Worm (Caenorhabditis elegans) whole organism, L1 larva: ENCODE measurements around the gene fbxb-98.
"Not testable (repeated sequence)": the region's sequence is repeated elsewhere in the genome, so short reads cannot be mapped to it uniquely, and the experiment has no call there.

Source experiments
- C04F5.9 ChIP-seq: sonication (generic microtip); optimal IDR thresholded peaks from 2 replicates; lab custom pipeline; 2016; ENCODE audit warnings: missing genetic modification characterization, missing compliant biosample characterization
- Y116A8C.19 ChIP-seq: sonication (generic microtip); optimal IDR thresholded peaks from 2 replicates; lab custom pipeline; 2016; ENCODE audit warnings: missing compliant biosample characterization, missing genetic modification characterization, borderline replicate concordance
- aha-1 ChIP-seq: fragments of 150-350 bp; optimal IDR thresholded peaks from 2 replicates; lab custom pipeline; 2014; ENCODE audit warnings: missing biosample characterization, missing genetic modification characterization
- ama-1 ChIP-seq: fragments of 150-350 bp; optimal IDR thresholded peaks from 2 replicates; lab custom pipeline; 2014
- blmp-1 ChIP-seq: fragments of 150-350 bp; optimal IDR thresholded peaks from 2 replicates; lab custom pipeline; 2014; ENCODE audit warnings: missing biosample characterization, missing genetic modification characterization
- ceh-63 ChIP-seq: fragments of 200-800 bp; sonication (Bioruptor generic); optimal IDR thresholded peaks from 2 replicates; lab custom pipeline; 2018; ENCODE audit warnings: mild to moderate bottlenecking, missing genetic modification characterization, missing compliant biosample characterization
- ceh-88 ChIP-seq: fragments of 200-800 bp; sonication (Bioruptor generic); IDR thresholded peaks from 2 replicates; pipeline ENCODE4 v1.3.6; 2022; ENCODE audit warnings: missing genetic modification characterization, missing compliant biosample characterization
- dpl-1 ChIP-seq, 3 experiments: fragments of 150-350 bp in 2 of 3; sonication (generic microtip) in 1 of 3; optimal IDR thresholded peaks; 2 replicates each; lab custom pipeline; 2014 to 2017; ENCODE audit warnings: missing biosample characterization in 3 of 3, missing genetic modification characterization in 3 of 3, missing genetic modification reagents in 3 of 3
- efl-1 ChIP-seq, 4 experiments: fragments of 150-350 bp; optimal IDR thresholded peaks in 3 of 4; peaks in 1 of 4; 1 replicate in 1 of 4; 2 replicates in 3 of 4; lab custom pipeline; 2014; ENCODE audit warnings: missing biosample characterization in 2 of 4, missing genetic modification characterization in 2 of 4, missing genetic modification reagents in 2 of 4
- efl-3 ChIP-seq: fragments of 200-800 bp; sonication (Bioruptor generic); optimal IDR thresholded peaks from 2 replicates; lab custom pipeline; 2018; ENCODE audit warnings: mild to moderate bottlenecking, missing genetic modification characterization, missing compliant biosample characterization
- egl-27 ChIP-seq, 2 experiments: fragments of 150-350 bp in 1 of 2; sonication (generic microtip); optimal IDR thresholded peaks; 3 replicates each; lab custom pipeline; 2017 to 2018; ENCODE audit warnings: missing biosample characterization in 2 of 2, missing genetic modification characterization in 2 of 2, missing genetic modification reagents in 2 of 2
- elt-2 ChIP-seq: sonication (generic microtip); optimal IDR thresholded peaks from 2 replicates; lab custom pipeline; 2016; ENCODE audit warnings: missing genetic modification characterization, mild to moderate bottlenecking, inconsistent platforms, missing compliant biosample characterization, missing genetic modification reagents
- fos-1 ChIP-seq: fragments of 150-350 bp; optimal IDR thresholded peaks from 2 replicates; lab custom pipeline; 2014; ENCODE audit warnings: missing biosample characterization, missing genetic modification characterization
- grh-1 ChIP-seq: fragments of 200-800 bp; sonication (Bioruptor generic); IDR thresholded peaks from 2 replicates; pipeline ENCODE4 v1.3.6; 2022; ENCODE audit warnings: missing genetic modification reagents, missing genetic modification characterization, missing compliant biosample characterization
- hlh-17 ChIP-seq: fragments of 200-800 bp; sonication (Bioruptor generic); optimal IDR thresholded peaks from 2 replicates; lab custom pipeline; 2018; ENCODE audit warnings: missing genetic modification characterization, mild to moderate bottlenecking, missing compliant biosample characterization, moderate library complexity, borderline replicate concordance
- irx-1 ChIP-seq: sonication (generic microtip); optimal IDR thresholded peaks from 2 replicates; lab custom pipeline; 2016; ENCODE audit warnings: missing genetic modification characterization, missing compliant biosample characterization
- jun-1 ChIP-seq: fragments of 150-350 bp; optimal IDR thresholded peaks from 2 replicates; lab custom pipeline; 2014; ENCODE audit warnings: missing biosample characterization, missing genetic modification reagents, missing genetic modification characterization
- lin-15B ChIP-seq: fragments of 150-350 bp; sonication (generic microtip); optimal IDR thresholded peaks from 3 replicates; lab custom pipeline; 2014; ENCODE audit warnings: missing biosample characterization, missing genetic modification characterization
- lin-39 ChIP-seq: fragments of 150-350 bp; optimal IDR thresholded peaks from 2 replicates; lab custom pipeline; 2014; ENCODE audit warnings: missing biosample characterization, missing genetic modification reagents, missing genetic modification characterization
- lsy-2 ChIP-seq, 2 experiments: fragments of 150-350 bp; optimal IDR thresholded peaks; 2 replicates each; lab custom pipeline; 2014; ENCODE audit warnings: missing biosample characterization in 2 of 2, missing genetic modification characterization in 2 of 2
- nhr-12 ChIP-seq: sonication (generic microtip); optimal IDR thresholded peaks from 2 replicates; lab custom pipeline; 2017; ENCODE audit warnings: missing biosample characterization, missing genetic modification characterization
- nhr-19 ChIP-seq: fragments of 200-800 bp; sonication (Bioruptor generic); conservative IDR thresholded peaks from 2 replicates; pipeline ENCODE4 v1.3.6; 2022; ENCODE audit warnings: missing genetic modification characterization, missing compliant biosample characterization
- nhr-20 ChIP-seq: sonication (generic microtip); optimal IDR thresholded peaks from 2 replicates; lab custom pipeline; 2016; ENCODE audit warnings: mild to moderate bottlenecking, missing genetic modification characterization, missing compliant biosample characterization
- nhr-77 ChIP-seq: fragments of 150-350 bp; optimal IDR thresholded peaks from 2 replicates; lab custom pipeline; 2014; ENCODE audit warnings: missing biosample characterization, missing genetic modification characterization
- nhr-84 ChIP-seq: sonication (generic microtip); optimal IDR thresholded peaks from 2 replicates; lab custom pipeline; 2017; ENCODE audit warnings: missing biosample characterization, missing genetic modification characterization
- pag-3 ChIP-seq: sonication (generic microtip); optimal IDR thresholded peaks from 2 replicates; lab custom pipeline; 2017; ENCODE audit warnings: missing genetic modification characterization, mild to moderate bottlenecking, missing compliant biosample characterization, antibody characterized with exemption, borderline replicate concordance; ENCODE audit not compliant: insufficient read depth
- rnt-1 ChIP-seq: sonication (generic microtip); optimal IDR thresholded peaks from 2 replicates; lab custom pipeline; 2016; ENCODE audit warnings: mild to moderate bottlenecking, missing genetic modification characterization, moderate library complexity, missing compliant biosample characterization
- skn-1 ChIP-seq: fragments of 150-350 bp; optimal IDR thresholded peaks from 2 replicates; lab custom pipeline; 2014; ENCODE audit warnings: missing biosample characterization, missing genetic modification characterization
- sptf-1 ChIP-seq: fragments of 150-350 bp; optimal IDR thresholded peaks from 2 replicates; lab custom pipeline; 2014; ENCODE audit warnings: missing biosample characterization, missing genetic modification characterization
- sup-37 ChIP-seq: fragments of 200-800 bp; sonication (Bioruptor generic); optimal IDR thresholded peaks from 2 replicates; lab custom pipeline; 2018; ENCODE audit warnings: mild to moderate bottlenecking, missing genetic modification characterization, missing compliant biosample characterization
- swsn-7 ChIP-seq: sonication (generic microtip); optimal IDR thresholded peaks from 2 replicates; lab custom pipeline; 2016; ENCODE audit warnings: missing genetic modification characterization, missing compliant biosample characterization
- tbx-2 ChIP-seq: sonication (generic microtip); optimal IDR thresholded peaks from 2 replicates; lab custom pipeline; 2016; ENCODE audit warnings: missing genetic modification characterization, missing compliant biosample characterization
- tlp-1 ChIP-seq: fragments of 150-350 bp; optimal IDR thresholded peaks from 2 replicates; lab custom pipeline; 2014; ENCODE audit warnings: missing biosample characterization, missing genetic modification characterization
- unc-130 ChIP-seq: fragments of 150-350 bp; optimal IDR thresholded peaks from 2 replicates; lab custom pipeline; 2017; ENCODE audit warnings: missing biosample characterization, missing genetic modification characterization, inconsistent platforms
- unc-62 ChIP-seq: fragments of 150-350 bp; optimal IDR thresholded peaks from 2 replicates; lab custom pipeline; 2014; ENCODE audit warnings: missing biosample characterization, missing genetic modification reagents, missing genetic modification characterization
- vab-15 ChIP-seq: sonication (generic microtip); optimal IDR thresholded peaks from 2 replicates; lab custom pipeline; 2017; ENCODE audit warnings: missing genotype, mild to moderate bottlenecking, missing genetic modification characterization, missing compliant biosample characterization
- xbp-1 ChIP-seq: sonication (generic microtip); optimal IDR thresholded peaks from 2 replicates; lab custom pipeline; 2016; ENCODE audit warnings: missing genetic modification characterization, missing compliant biosample characterization
- zip-4 ChIP-seq: fragments of 200-800 bp; sonication (Bioruptor generic); optimal IDR thresholded peaks from 2 replicates; lab custom pipeline; 2018; ENCODE audit warnings: mild to moderate bottlenecking, missing genetic modification characterization, moderate library complexity, missing compliant biosample characterization
- ztf-11 ChIP-seq, 2 experiments: sonication (generic microtip); optimal IDR thresholded peaks; 2 replicates each; lab custom pipeline; 2016 to 2017; ENCODE audit warnings: missing genetic modification characterization in 2 of 2, missing biosample characterization in 1 of 2, missing compliant biosample characterization in 1 of 2

The fbxb-98 gene

ce11 chrII:1820774-1821173, 41.7 kb upstream of the fbxb-98 start, which contains the start of gene fbxa-3:
fbxa-3 (minus strand) TSS chrII:1820874.
- TF ChIP-seq tbx-2 (tag; lab: Kevin White, UChicago) (no peak), swsn-7 (tag; lab: Kevin White, UChicago) (no peak), vab-15 (no peak), egl-27 (tag; optimal IDR thresholded peaks at IDR 0.05; lab: Kevin White, UChicago) (no peak), ceh-63 (GFP tag; lab: Kevin White, UChicago) (no peak), skn-1 (no peak), hlh-17 (no peak), lin-15B (no peak), efl-3 (GFP tag; lab: Kevin White, UChicago) (no peak), nhr-20 (no peak), pag-3 (tag; lab: Kevin White, UChicago) (no peak), dpl-1 (GFP tag; optimal IDR thresholded peaks at IDR 0.05; lab: Kevin White, UChicago) (no peak), nhr-84 (tag; lab: Kevin White, UChicago) (no peak), irx-1 (tag; lab: Kevin White, UChicago) (no peak), lin-39 (tag; lab: Kevin White, UChicago) (no peak), nhr-19 (GFP tag; lab: Robert Waterston, UW) (no peak), blmp-1 (tag; lab: Kevin White, UChicago) (no peak)

- peak; percentile 62 for TF ChIP-seq elt-2 (tag; lab: Kevin White, UChicago)
- TF ChIP-seq, all 84 proteins: peak for 1; not testable (repeated sequence) for 83
Observed at ce11 chrII:1823597-1823996, 38.8 kb upstream of the fbxb-98 start.

- TF ChIP-seq tlp-1 (tag; lab: Kevin White, UChicago); efl-1 (optimal IDR thresholded peaks at IDR 0.05; lab: Kevin White, UChicago); efl-1 (GFP tag; optimal IDR thresholded peaks at IDR 0.05 in 1 of 2; lab: Kevin White, UChicago); grh-1: not testable (repeated sequence)
Observed at ce11 chrII:1824329-1824728, 38.1 kb upstream of the fbxb-98 start, which contains the start of gene math-41. math-41 (plus strand) TSS chrII:1824629.

ce11 chrII:1830182-1830682, 32.2 kb upstream of the fbxb-98 start, which contains the start of gene math-40:
math-40 (plus strand) TSS chrII:1830632.
- TF ChIP-seq C04F5.9 (tag; lab: Kevin White, UChicago) (no peak), rnt-1 (tag; lab: Kevin White, UChicago) (no peak), zip-4 (GFP tag; lab: Kevin White, UChicago) (no peak), ceh-63 (GFP tag; lab: Kevin White, UChicago) (no peak), lsy-2 (tag; optimal IDR thresholded peaks at IDR 0.05; lab: Kevin White, UChicago) (no peak), unc-130 (tag; lab: Kevin White, UChicago) (no peak), nhr-77 (tag; lab: Kevin White, UChicago) (no peak), ceh-88 (no peak), ama-1 (no peak), tbx-2 (tag; lab: Kevin White, UChicago) (no peak), fos-1 (no peak), aha-1 (tag; lab: Kevin White, UChicago) (no peak), efl-1 (optimal IDR thresholded peaks at IDR 0.05; lab: Kevin White, UChicago) (no peak), efl-1 (GFP tag; optimal IDR thresholded peaks at IDR 0.05 in 1 of 2; lab: Kevin White, UChicago) (peak in 1 of 2 experiments; percentile 18), sup-37 (GFP tag; lab: Kevin White, UChicago) (no peak), elt-2 (tag; lab: Kevin White, UChicago) (peak; percentile 26), irx-1 (tag; lab: Kevin White, UChicago) (no peak), skn-1 (no peak)

ce11 chrII:1831883-1832388, 30.5 kb upstream of the fbxb-98 start, which contains the start of gene math-39:
math-39 (plus strand) TSS chrII:1832338.
- no peak for TF ChIP-seq rnt-1 (tag; lab: Kevin White, UChicago)
- no peak for TF ChIP-seq ceh-63 (GFP tag; lab: Kevin White, UChicago)
- TF ChIP-seq ceh-88: no peak
- no peak for TF ChIP-seq ztf-11 (tag; optimal IDR thresholded peaks at IDR 0.05; lab: Kevin White, UChicago)
- TF ChIP-seq unc-62 (GFP tag; lab: Kevin White, UChicago): no peak
- TF ChIP-seq xbp-1 (tag; lab: Kevin White, UChicago): no peak
- TF ChIP-seq jun-1 (tag; lab: Kevin White, UChicago): no peak
- TF ChIP-seq nhr-12 (tag; lab: Kevin White, UChicago): no peak
- TF ChIP-seq egl-27 (tag; optimal IDR thresholded peaks at IDR 0.05; lab: Kevin White, UChicago): no peak
- TF ChIP-seq Y116A8C.19 (tag; lab: Kevin White, UChicago): no peak
- no peak for TF ChIP-seq sptf-1 (tag; lab: Kevin White, UChicago)
- TF ChIP-seq ama-1: no peak
